Worm (Caenorhabditis elegans) whole organism, midembryonic: ENCODE data around the gene aqp-3.

ENCODE experiments used
- T22C8.4 ChIP-seq: fragments of 200-800 bp; sonication (Bioruptor generic); IDR thresholded peaks from 2 replicates; pipeline ENCODE4 v1.3.6; 2022; ENCODE audit warnings: missing genetic modification characterization, missing compliant biosample characterization
- ref-1 ChIP-seq: fragments of 200-800 bp; sonication (Bioruptor generic); conservative IDR thresholded peaks from 2 replicates; pipeline ENCODE4 v1.3.6; 2022; ENCODE audit warnings: missing genetic modification reagents, missing genetic modification characterization, missing compliant biosample characterization
- ztf-23 ChIP-seq: fragments of 200-800 bp; sonication (Bioruptor generic); IDR thresholded peaks from 2 replicates; pipeline ENCODE4 v1.3.6; 2022; ENCODE audit warnings: missing genetic modification reagents, missing genetic modification characterization, missing compliant biosample characterization

- TF ChIP-seq ref-1 (GFP tag; lab: Robert Waterston, UW) (no peak), ztf-23 (GFP tag; lab: Robert Waterston, UW) (no peak), T22C8.4 (no peak)
Observed at ce11 chrIV:10981761-10982160, 15.5 kb upstream of the aqp-3 start, which contains the start of gene Y43E12A.2.
